Worm (Caenorhabditis elegans): ENCODE data around the gene Y71H2AR.2.
A peak's percentile ranks its signal among the peaks of the same experiment; 100 is the strongest.

The Y71H2AR.2 gene

DNA sequence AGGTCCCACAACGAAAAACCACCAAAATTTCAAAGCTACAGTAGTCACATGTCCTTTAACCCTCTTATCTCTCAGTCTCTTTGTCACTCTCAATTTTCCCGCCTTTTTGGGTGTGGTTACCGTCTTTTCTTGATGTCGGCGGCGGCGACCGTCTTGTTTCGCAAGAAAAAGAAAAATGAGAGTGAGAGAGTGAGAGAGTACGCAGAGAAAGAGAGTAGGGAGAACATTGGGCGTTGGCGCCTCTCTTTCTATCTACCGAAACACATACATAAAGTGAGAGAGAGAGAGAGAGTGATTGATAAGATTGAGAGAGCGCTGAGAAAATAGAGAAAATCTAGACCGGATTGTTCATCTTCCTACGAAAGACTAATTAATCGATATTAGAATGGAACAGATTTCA lies 35.2 kb upstream of the Y71H2AR.2 start (continued):
- TF ChIP-seq K12H6.12 (tag; optimal IDR thresholded peaks at IDR 0.05) (no peak), tbp1 (GFP tag; optimal IDR thresholded peaks at IDR 0.05) (peak; percentile 46), nfya-1 (tag; optimal IDR thresholded peaks at IDR 0.05; ENCODE audit: borderline replicate concordance, insufficient read depth) (no peak), zfh-2 (GFP tag; conservative IDR thresholded peaks at IDR 0.05) (peak; percentile 37; the same call in 1 of the 2 replicates), lin-40 (tag; optimal IDR thresholded peaks at IDR 0.05) (peak; percentile 82), lin-54 (GFP tag; optimal IDR thresholded peaks at IDR 0.05) (peak; percentile 11), ztf-22 (GFP tag; optimal IDR thresholded peaks at IDR 0.05) (peak; percentile 51), cebp-1 (GFP tag; IDR thresholded peaks at IDR 0.05) (peak; percentile 85), cebp-1 (tag; optimal IDR thresholded peaks at IDR 0.05) (peak; percentile 92), chd-7 (tag; optimal IDR thresholded peaks at IDR 0.05) (peak; percentile 70), die-1 (tag; optimal IDR thresholded peaks at IDR 0.05) (no peak), B0336.3 (GFP tag; IDR thresholded peaks at IDR 0.05) (peak; percentile 39; the same call in 1 of the 2 replicates), ets-4 (GFP tag; optimal IDR thresholded peaks at IDR 0.05) (peak; percentile 24), tlf-1 (GFP tag; optimal IDR thresholded peaks at IDR 0.05) (peak; percentile 17), mel-28 (tag; optimal IDR thresholded peaks at IDR 0.05; ENCODE audit: borderline replicate concordance) (no peak), hmg-1.2 (GFP tag; IDR thresholded peaks at IDR 0.05) (peak; percentile 35; the same call in 1 of the 2 replicates), egl-44 (GFP tag; IDR thresholded peaks at IDR 0.05) (no peak), nhr-90 (tag; optimal IDR thresholded peaks at IDR 0.05) (peak; percentile 15)

DNA sequence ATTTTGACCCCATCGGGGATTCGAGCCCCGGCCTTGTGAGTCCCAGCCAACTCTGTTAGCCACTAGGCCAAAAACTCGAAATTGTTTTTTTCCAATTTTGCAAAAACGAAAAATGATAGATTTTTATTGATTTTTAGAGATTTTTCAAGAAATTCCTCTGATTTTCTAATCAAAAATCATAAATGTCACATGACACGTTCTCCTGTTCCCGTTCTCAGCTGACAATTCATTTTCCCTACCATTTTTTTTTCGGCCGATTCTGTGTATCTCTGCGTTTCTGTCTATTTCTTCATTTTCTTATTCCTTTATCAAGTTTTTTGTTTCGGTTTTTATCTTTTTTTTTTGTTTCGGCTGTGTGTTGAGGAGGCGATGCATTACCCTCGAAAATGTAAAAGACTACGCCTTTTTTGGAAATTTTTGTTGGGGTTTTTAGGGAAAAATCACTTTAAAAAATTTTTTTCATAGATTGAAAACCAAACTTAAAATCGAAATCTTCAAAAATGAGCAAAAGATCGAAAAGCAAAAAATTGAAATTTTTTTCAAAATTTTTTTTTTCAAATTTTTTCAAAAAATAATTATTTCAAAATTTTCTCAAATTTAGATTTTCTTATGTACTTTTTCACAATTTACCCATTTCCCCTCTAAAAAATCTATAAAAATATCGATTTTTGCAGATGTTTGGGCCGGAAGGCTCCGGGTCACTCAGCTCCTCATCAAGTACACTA lies 33.6 kb upstream of the Y71H2AR.2 start, which contains the start of gene klf-1:
klf-1 (plus strand) TSS at position 675 of the 725 bp plus-strand sequence.
- TF ChIP-seq F23B12.7 (tag; optimal IDR thresholded peaks at IDR 0.05; ENCODE audit: insufficient read depth) (no peak), tbx-9 (tag; optimal IDR thresholded peaks at IDR 0.05; ENCODE audit: borderline replicate concordance) (no peak), mel-28 (tag; optimal IDR thresholded peaks at IDR 0.05; ENCODE audit: borderline replicate concordance) (no peak), ztf-6 (GFP tag; IDR thresholded peaks at IDR 0.05) (no peak), atf-7 (tag; optimal IDR thresholded peaks at IDR 0.05) (no peak), nhr-27 (tag; optimal IDR thresholded peaks at IDR 0.05) (no peak), F10E7.11 (tag; optimal IDR thresholded peaks at IDR 0.05) (no peak), madf-8 (GFP tag; conservative IDR thresholded peaks at IDR 0.05) (no peak), somi-1 (GFP tag; optimal IDR thresholded peaks at IDR 0.05) (no peak), pha-4 (tag; optimal IDR thresholded peaks at IDR 0.05) (no peak), nfya-2 (GFP tag; IDR thresholded peaks at IDR 0.05) (no peak), sptf-2 (GFP tag; optimal IDR thresholded peaks at IDR 0.05) (no peak), aptf-2 (GFP tag; conservative IDR thresholded peaks at IDR 0.05) (no peak), F33H1.4 (GFP tag; IDR thresholded peaks at IDR 0.05) (no peak), nhr-120 (GFP tag; IDR thresholded peaks at IDR 0.05) (no peak), F57C9.4 (tag; optimal IDR thresholded peaks at IDR 0.05) (no peak), zim-3 (tag; optimal IDR thresholded peaks at IDR 0.05) (no peak), Y79H2A.3 (GFP tag; conservative IDR thresholded peaks at IDR 0.05) (no peak), ztf-26 (tag; optimal IDR thresholded peaks at IDR 0.05) (peak; percentile 50), ama-1 (optimal IDR thresholded peaks at IDR 0.05) (no peak), ama-1 (GFP tag; optimal IDR thresholded peaks at IDR 0.05) (no peak), nhr-80 (tag; optimal IDR thresholded peaks at IDR 0.05) (peak; percentile 84), snpc-4 (GFP tag; optimal IDR thresholded peaks at IDR 0.05) (no peak), snpc-4 (tag; optimal IDR thresholded peaks at IDR 0.05) (no peak), hlh-26 (GFP tag; conservative IDR thresholded peaks at IDR 0.05) (no peak), lir-1 (GFP tag; conservative IDR thresholded peaks at IDR 0.05) (no peak), F39B2.1 (GFP tag; IDR thresholded peaks at IDR 0.05) (no peak), nhr-179 (tag; optimal IDR thresholded peaks at IDR 0.05) (no peak), ZK185.1 (tag; optimal IDR thresholded peaks at IDR 0.05; ENCODE audit: poor library complexity, severe bottlenecking) (no peak), gei-17 (GFP tag; optimal IDR thresholded peaks at IDR 0.05) (no peak), zfh-2 (GFP tag; conservative IDR thresholded peaks at IDR 0.05) (no peak), Y53G8AR.9 (GFP tag; conservative IDR thresholded peaks at IDR 0.05) (no peak)
